Fruit fly (Drosophila melanogaster) whole organism, adult: ENCODE data around the gene CG11560.

Experiments used
- CG11617 ChIP-seq: fragments of 200-800 bp; sonication (Bioruptor generic); optimal IDR thresholded peaks from 2 replicates; lab custom pipeline; 2017; ENCODE audit warnings: mild to moderate bottlenecking, missing biosample characterization, missing genetic modification reagents, missing genetic modification characterization
- CG12768 ChIP-seq: fragments of 200-800 bp; sonication (Bioruptor generic); optimal IDR thresholded peaks from 2 replicates; lab custom pipeline; 2017; ENCODE audit warnings: missing biosample characterization, missing genetic modification characterization, mild to moderate bottlenecking, moderate library complexity, missing genetic modification reagents
- CG14711 ChIP-seq: fragments of 200-800 bp; sonication (Bioruptor generic); optimal IDR thresholded peaks from 2 replicates; lab custom pipeline; 2018; ENCODE audit warnings: missing biosample characterization, mild to moderate bottlenecking, missing genetic modification characterization, moderate library complexity
- CG1620 ChIP-seq: fragments of 200-800 bp; sonication (Bioruptor generic); optimal IDR thresholded peaks from 2 replicates; lab custom pipeline; 2016; ENCODE audit warnings: missing biosample characterization, missing genetic modification characterization
- CG33017 ChIP-seq: fragments of 200-800 bp; sonication (Bioruptor generic); optimal IDR thresholded peaks from 2 replicates; lab custom pipeline; 2018; ENCODE audit warnings: missing biosample characterization, mild to moderate bottlenecking, missing genetic modification characterization, moderate library complexity
- CG5204 ChIP-seq: fragments of 200-800 bp; sonication (Bioruptor generic); optimal IDR thresholded peaks from 2 replicates; lab custom pipeline; 2016; ENCODE audit warnings: missing biosample characterization, missing genetic modification characterization
- CG7045 ChIP-seq: fragments of 200-800 bp; sonication (Bioruptor generic); optimal IDR thresholded peaks from 2 replicates; lab custom pipeline; 2017; ENCODE audit warnings: missing biosample characterization, mild to moderate bottlenecking, missing genetic modification characterization
- CG7101 ChIP-seq: fragments of 200-800 bp; sonication (Bioruptor generic); optimal IDR thresholded peaks from 2 replicates; lab custom pipeline; 2018; ENCODE audit warnings: missing biosample characterization, mild to moderate bottlenecking, missing genetic modification characterization, moderate library complexity
- Clk ChIP-seq: fragments of 200-800 bp; sonication (Bioruptor generic); optimal IDR thresholded peaks from 2 replicates; lab custom pipeline; 2017; ENCODE audit warnings: missing biosample characterization, missing genetic modification characterization
- Crg-1 ChIP-seq: fragments of 200-800 bp; sonication (Bioruptor generic); optimal IDR thresholded peaks from 2 replicates; lab custom pipeline; 2016; ENCODE audit warnings: missing biosample characterization, missing genetic modification characterization
- Hr96 ChIP-seq: fragments of 200-800 bp; sonication (Bioruptor generic); optimal IDR thresholded peaks from 2 replicates; lab custom pipeline; 2016; ENCODE audit warnings: missing biosample characterization, missing genetic modification characterization
- Mnt ChIP-seq: fragments of 200-800 bp; sonication (Bioruptor generic); optimal IDR thresholded peaks from 2 replicates; lab custom pipeline; 2016; ENCODE audit warnings: missing biosample characterization, mild to moderate bottlenecking, missing genetic modification characterization
- bab1 ChIP-seq: fragments of 200-800 bp; sonication (Bioruptor generic); optimal IDR thresholded peaks from 3 replicates; lab custom pipeline; 2019; ENCODE audit warnings: missing biosample characterization, mild to moderate bottlenecking, missing genetic modification characterization, moderate library complexity
- cic ChIP-seq: fragments of 200-800 bp; sonication (Bioruptor generic); optimal IDR thresholded peaks from 2 replicates; lab custom pipeline; 2017; ENCODE audit warnings: missing biosample characterization, mild to moderate bottlenecking, missing genetic modification characterization, moderate library complexity
- cnc ChIP-seq, 2 experiments: fragments of >200 bp; optimal IDR thresholded peaks; 2 replicates each; lab custom pipeline; 2017
- kay ChIP-seq: fragments of 200-800 bp; sonication (Bioruptor generic); peaks from one replicate; lab custom pipeline; 2016; ENCODE audit warnings: missing biosample characterization, missing genetic modification characterization, borderline replicate concordance
- ovo ChIP-seq: fragments of 200-800 bp; sonication (Bioruptor generic); optimal IDR thresholded peaks from 2 replicates; lab custom pipeline; 2016; ENCODE audit warnings: missing biosample characterization, missing genetic modification characterization
- pad ChIP-seq: fragments of 200-800 bp; sonication (Bioruptor generic); optimal IDR thresholded peaks from 3 replicates; lab custom pipeline; 2017; ENCODE audit warnings: missing biosample characterization, missing genetic modification characterization, mild to moderate bottlenecking, moderate library complexity, missing genetic modification reagents
- tj ChIP-seq: fragments of 200-800 bp; sonication (Bioruptor generic); optimal IDR thresholded peaks from 3 replicates; lab custom pipeline; 2017; ENCODE audit warnings: missing biosample characterization, mild to moderate bottlenecking, missing genetic modification characterization, moderate library complexity
- toe ChIP-seq: fragments of 200-800 bp; sonication (Bioruptor generic); optimal IDR thresholded peaks from 2 replicates; lab custom pipeline; 2016; ENCODE audit warnings: missing biosample characterization, missing genetic modification characterization

The CG11560 gene

dm6 chr3L:12107378-12107777 lies 12.4 kb upstream of the CG11560 start:
- no peak for TF ChIP-seq CG7101 (tag; lab: Kevin White, UChicago)
- no peak for TF ChIP-seq CG11617 (GFP tag; lab: Kevin White, UChicago)
- TF ChIP-seq Hr96 (GFP tag; lab: Kevin White, UChicago): no peak
- no peak for TF ChIP-seq ovo (GFP tag; lab: Kevin White, UChicago)
- TF ChIP-seq tj (GFP tag; lab: Kevin White, UChicago): no peak
- TF ChIP-seq bab1: no peak
- TF ChIP-seq CG33017: no peak
- TF ChIP-seq Clk (GFP tag; lab: Kevin White, UChicago): no peak
- TF ChIP-seq Mnt (GFP tag; lab: Kevin White, UChicago): no peak
- no peak for TF ChIP-seq CG14711 (tag; lab: Kevin White, UChicago)
- no peak for TF ChIP-seq cic (GFP tag; lab: Kevin White, UChicago)
- TF ChIP-seq cnc (optimal IDR thresholded peaks at IDR 0.05; lab: Kevin White, UChicago): no peak
- no peak for TF ChIP-seq CG7045
- TF ChIP-seq toe: no peak
- no peak for TF ChIP-seq CG12768 (GFP tag; lab: Kevin White, UChicago)

dm6 chr3L:12108515-12108914 lies 11.3 kb upstream of the CG11560 start:
- TF ChIP-seq Mnt (GFP tag; lab: Kevin White, UChicago) (no peak), CG14711 (tag; lab: Kevin White, UChicago) (no peak), toe (no peak), CG1620 (GFP tag; lab: Kevin White, UChicago) (no peak), CG7101 (tag; lab: Kevin White, UChicago) (no peak), CG12768 (GFP tag; lab: Kevin White, UChicago) (no peak), bab1 (no peak), cnc (optimal IDR thresholded peaks at IDR 0.05; lab: Kevin White, UChicago) (no peak), ovo (GFP tag; lab: Kevin White, UChicago) (no peak), tj (GFP tag; lab: Kevin White, UChicago) (no peak), pad (GFP tag; lab: Kevin White, UChicago) (no peak), Clk (GFP tag; lab: Kevin White, UChicago) (no peak), CG11617 (GFP tag; lab: Kevin White, UChicago) (no peak)

- TF ChIP-seq CG1620 (GFP tag; lab: Kevin White, UChicago) (no peak), CG7045 (no peak), CG7101 (tag; lab: Kevin White, UChicago) (no peak), Crg-1 (no peak), tj (GFP tag; lab: Kevin White, UChicago) (no peak), Hr96 (GFP tag; lab: Kevin White, UChicago) (no peak), ovo (GFP tag; lab: Kevin White, UChicago) (no peak), pad (GFP tag; lab: Kevin White, UChicago) (no peak), toe (no peak), kay (GFP tag; lab: Kevin White, UChicago) (no peak), CG11617 (GFP tag; lab: Kevin White, UChicago) (no peak), CG5204 (GFP tag; lab: Kevin White, UChicago) (no peak), bab1 (no peak), cic (GFP tag; lab: Kevin White, UChicago) (no peak)
These were observed 10.7 kb upstream of the CG11560 start for dm6 chr3L:12109045-12109632.

- TF ChIP-seq CG14711 (tag; lab: Kevin White, UChicago) (peak; percentile 61), CG33017 (no peak), Mnt (GFP tag; lab: Kevin White, UChicago) (no peak), tj (GFP tag; lab: Kevin White, UChicago) (peak; percentile 99), CG1620 (GFP tag; lab: Kevin White, UChicago) (no peak), pad (GFP tag; lab: Kevin White, UChicago) (peak; percentile 42), CG12768 (GFP tag; lab: Kevin White, UChicago) (no peak), CG7101 (tag; lab: Kevin White, UChicago) (peak; percentile 40), CG7045 (no peak), bab1 (peak; percentile 58), CG11617 (GFP tag; lab: Kevin White, UChicago) (peak; percentile 24)
These were observed 8.5 kb upstream of the CG11560 start for dm6 chr3L:12111081-12111958.

dm6 chr3L:12112967-12113366 lies 6.9 kb upstream of the CG11560 start:
- TF ChIP-seq CG7045 (no peak), Clk (GFP tag; lab: Kevin White, UChicago) (no peak), cnc (optimal IDR thresholded peaks at IDR 0.05; lab: Kevin White, UChicago) (no peak), CG33017 (no peak), tj (GFP tag; lab: Kevin White, UChicago) (no peak), Crg-1 (no peak), ovo (GFP tag; lab: Kevin White, UChicago) (no peak), cic (GFP tag; lab: Kevin White, UChicago) (no peak), Hr96 (GFP tag; lab: Kevin White, UChicago) (no peak), CG11617 (GFP tag; lab: Kevin White, UChicago) (no peak), CG5204 (GFP tag; lab: Kevin White, UChicago) (no peak), CG7101 (tag; lab: Kevin White, UChicago) (no peak), CG14711 (tag; lab: Kevin White, UChicago) (no peak), Mnt (GFP tag; lab: Kevin White, UChicago) (no peak), CG1620 (GFP tag; lab: Kevin White, UChicago) (no peak), pad (GFP tag; lab: Kevin White, UChicago) (no peak), bab1 (no peak), toe (no peak), kay (GFP tag; lab: Kevin White, UChicago) (no peak), CG12768 (GFP tag; lab: Kevin White, UChicago) (no peak)
